Worm (Caenorhabditis elegans): Measurements from ENCODE around the gene F26D2.13.

Gene F26D2.13

DNA sequence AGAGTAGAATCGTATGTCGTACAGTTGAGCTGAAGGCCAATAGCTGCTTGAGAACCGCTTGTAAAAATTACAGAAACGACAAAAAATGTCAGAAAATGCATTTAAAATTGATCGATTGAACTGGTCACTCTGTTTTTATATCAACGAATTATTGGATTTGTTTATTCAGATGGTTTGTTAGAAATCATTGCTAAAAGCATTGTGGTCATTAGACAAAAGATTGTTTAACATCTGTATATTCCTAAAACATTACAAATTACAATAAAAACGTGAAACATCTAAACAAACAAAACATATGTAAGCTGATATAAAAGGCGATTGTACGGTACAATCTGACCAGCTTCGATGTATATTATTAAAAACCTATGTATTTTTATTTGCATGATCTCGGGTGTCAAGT is at the start of gene F26D2.13, which contains the start of gene F26D2.14:
Gene F26D2.13, minus strand, starts transcription at position 101 of the 400 bp plus-strand sequence.
Gene F26D2.14, plus strand, starts transcription at position 346 of the 400 bp plus-strand sequence.
- TF ChIP-seq W03F9.2 (tag; optimal IDR thresholded peaks at IDR 0.05) = no peak
- no peak for TF ChIP-seq dao-5 (tag; optimal IDR thresholded peaks at IDR 0.05)
- no peak for TF ChIP-seq him-1 (tag; optimal IDR thresholded peaks at IDR 0.05)

DNA sequence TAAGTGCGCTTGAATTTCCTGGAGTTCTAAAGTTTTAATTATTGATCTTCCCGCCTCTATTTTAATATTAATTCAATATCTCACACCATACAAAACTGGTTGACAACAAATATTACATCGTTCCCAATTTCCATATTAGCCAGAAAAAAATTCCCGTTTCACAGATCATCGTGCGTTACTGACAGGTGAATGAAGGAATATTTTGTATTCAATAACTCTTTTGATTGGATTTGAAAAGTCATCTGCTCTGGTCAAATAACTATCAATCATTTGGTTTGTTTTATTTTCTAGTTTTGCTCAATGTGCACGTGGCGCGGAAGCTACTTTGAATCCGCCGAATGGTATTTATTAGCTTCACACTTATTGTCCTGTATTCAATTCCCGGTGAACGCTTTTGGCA is 48.3 kb upstream of the F26D2.13 start, which contains the start of gene srh-139:
Gene srh-139, plus strand, starts transcription at position 301 of the 400 bp plus-strand sequence.
- no peak for TF ChIP-seq dao-5 (tag; optimal IDR thresholded peaks at IDR 0.05)

DNA sequence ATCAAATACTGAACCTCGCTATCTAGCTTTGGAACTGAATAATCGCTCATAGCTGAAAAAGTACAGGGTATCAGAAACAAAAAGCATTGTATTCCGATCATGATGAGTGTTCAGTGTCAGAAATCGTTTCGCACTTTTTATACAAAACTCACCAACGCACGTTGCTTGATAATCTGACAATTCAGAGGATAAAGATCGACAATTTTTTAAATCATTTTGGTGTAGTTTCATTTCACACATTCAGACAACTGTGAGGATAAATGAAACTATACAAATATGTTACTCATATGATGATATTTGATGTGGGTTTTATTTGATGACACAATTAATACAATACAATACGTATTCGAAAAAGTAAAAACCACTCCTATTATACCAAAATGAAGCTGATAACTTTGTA is 47.6 kb upstream of the F26D2.13 start, which contains the start of gene F57E7.2:
Gene F57E7.2, minus strand, starts transcription at position 101 of the 400 bp plus-strand sequence.
- TF ChIP-seq dao-5 (tag; optimal IDR thresholded peaks at IDR 0.05) = no peak
- no peak for TF ChIP-seq him-1 (tag; optimal IDR thresholded peaks at IDR 0.05)
- TF ChIP-seq W03F9.2 (tag; optimal IDR thresholded peaks at IDR 0.05) = no peak

DNA sequence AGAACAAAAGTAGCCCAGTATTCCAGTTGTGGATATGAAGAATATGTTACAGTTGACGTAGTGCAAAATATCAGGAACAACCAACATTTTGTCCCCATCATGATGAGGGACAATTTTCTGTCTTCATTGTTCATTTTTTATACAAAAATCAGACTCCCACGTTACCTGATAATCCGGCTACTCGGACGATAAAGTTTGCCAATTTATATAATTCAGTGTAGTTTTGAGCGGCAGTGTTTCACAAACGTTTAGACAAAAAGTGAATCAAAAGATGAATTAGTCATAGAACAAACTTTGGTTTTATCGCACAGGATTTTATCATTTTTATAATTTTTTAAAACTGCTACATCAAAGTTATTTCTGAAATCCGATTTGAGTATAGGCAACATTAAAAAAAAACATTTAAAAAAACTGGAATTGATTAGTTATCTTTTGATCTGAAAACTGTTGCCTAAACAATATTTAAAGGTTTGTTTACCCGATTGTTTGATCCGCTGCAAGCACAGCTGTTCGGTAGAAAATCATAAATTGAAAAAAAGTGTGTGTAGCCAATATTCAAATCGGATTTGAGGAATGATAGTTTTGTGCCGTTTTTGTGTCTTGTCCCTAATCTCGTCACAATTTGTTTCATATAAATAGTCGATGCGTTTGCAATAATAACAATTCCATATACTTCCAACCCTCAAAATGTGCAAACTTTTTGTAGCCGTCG is 45.7 kb upstream of the F26D2.13 start, which contains the start of the genes F57E7.4 and spig-6:
Gene F57E7.4, minus strand, starts transcription at position 101 of the 712 bp plus-strand sequence.
Gene spig-6, plus strand, starts transcription at position 662 of the 712 bp plus-strand sequence.
- TF ChIP-seq him-1 (tag; optimal IDR thresholded peaks at IDR 0.05) (no peak), W03F9.2 (tag; optimal IDR thresholded peaks at IDR 0.05) (no peak), dao-5 (tag; optimal IDR thresholded peaks at IDR 0.05) (no peak)

DNA sequence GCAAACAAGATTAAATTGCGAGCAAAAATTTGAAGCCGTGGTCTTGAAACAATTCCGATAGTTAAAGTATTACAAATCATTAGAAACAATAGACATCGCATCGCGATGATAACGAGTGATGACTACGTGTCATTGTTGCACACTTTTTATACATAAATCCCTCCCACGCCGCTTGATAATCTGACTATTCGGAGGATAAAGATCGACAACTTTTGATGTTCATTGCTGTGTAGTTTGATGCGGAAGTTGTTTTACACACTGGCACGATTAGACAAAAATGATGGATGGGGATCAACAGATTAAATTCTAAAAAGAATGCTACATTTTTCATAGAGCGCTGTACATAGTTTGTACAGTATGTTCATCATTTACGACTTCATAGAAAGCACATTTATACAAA is 43.9 kb upstream of the F26D2.13 start, which contains the start of gene T08G3.11:
Gene T08G3.11, minus strand, starts transcription at position 101 of the 400 bp plus-strand sequence.
- no peak for TF ChIP-seq W03F9.2 (tag; optimal IDR thresholded peaks at IDR 0.05)
- no peak for TF ChIP-seq him-1 (tag; optimal IDR thresholded peaks at IDR 0.05)
- TF ChIP-seq dao-5 (tag; optimal IDR thresholded peaks at IDR 0.05) = no peak

DNA sequence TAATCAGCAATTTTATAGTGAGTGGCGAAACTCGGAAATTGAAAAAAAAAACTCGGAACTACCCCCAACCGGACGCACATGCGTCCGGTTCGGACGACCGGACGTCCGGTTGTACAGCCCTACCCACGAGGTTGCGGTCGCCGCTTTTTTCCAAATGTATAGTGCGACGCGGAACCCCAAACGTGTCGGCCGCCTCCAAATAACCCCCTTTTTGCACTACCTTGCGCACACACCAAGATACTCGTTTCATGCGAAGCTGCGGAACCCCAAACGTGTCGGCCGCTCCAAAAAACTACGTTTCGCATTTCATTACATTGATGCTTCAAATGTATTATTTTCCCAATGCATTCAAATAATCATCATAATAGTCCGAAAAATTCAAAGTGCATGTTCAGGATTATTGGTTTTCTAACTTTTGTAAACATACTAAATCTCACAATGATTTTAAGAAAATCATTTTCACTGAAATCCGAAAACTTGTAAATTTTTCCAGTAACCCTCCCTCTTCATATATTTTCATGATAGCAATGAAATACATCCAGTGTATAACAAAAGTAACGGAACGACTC is 36.7 kb upstream of the F26D2.13 start, which contains the start of gene srw-35:
Gene srw-35, plus strand, starts transcription at position 519 of the 569 bp plus-strand sequence.
- no peak for TF ChIP-seq dao-5 (tag; optimal IDR thresholded peaks at IDR 0.05)
- TF ChIP-seq W03F9.2 (tag; optimal IDR thresholded peaks at IDR 0.05) = no peak
- no peak for TF ChIP-seq him-1 (tag; optimal IDR thresholded peaks at IDR 0.05)

DNA sequence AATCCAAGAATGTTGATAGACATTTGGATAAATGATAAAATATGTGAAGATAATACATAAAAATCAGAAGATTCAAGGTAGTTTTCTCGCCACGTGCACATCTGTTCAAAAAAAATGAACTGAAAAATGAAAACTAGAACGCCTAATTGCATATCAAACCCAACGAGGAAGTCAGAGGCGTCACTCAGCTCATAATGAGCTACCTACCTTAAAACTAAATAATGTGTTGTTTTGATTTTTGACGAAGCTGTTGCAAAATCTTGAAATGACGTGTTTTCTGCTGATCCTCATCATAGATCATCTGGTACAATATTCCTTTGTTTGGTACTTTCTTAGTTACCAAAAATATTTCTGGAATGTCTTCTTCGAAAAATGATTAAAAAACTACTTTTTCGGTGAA is 35.5 kb upstream of the F26D2.13 start, which contains the start of gene srh-138:
Gene srh-138, minus strand, starts transcription at position 101 of the 400 bp plus-strand sequence.
- no peak for TF ChIP-seq W03F9.2 (tag; optimal IDR thresholded peaks at IDR 0.05)
- no peak for TF ChIP-seq him-1 (tag; optimal IDR thresholded peaks at IDR 0.05)
- TF ChIP-seq dao-5 (tag; optimal IDR thresholded peaks at IDR 0.05) = no peak

DNA sequence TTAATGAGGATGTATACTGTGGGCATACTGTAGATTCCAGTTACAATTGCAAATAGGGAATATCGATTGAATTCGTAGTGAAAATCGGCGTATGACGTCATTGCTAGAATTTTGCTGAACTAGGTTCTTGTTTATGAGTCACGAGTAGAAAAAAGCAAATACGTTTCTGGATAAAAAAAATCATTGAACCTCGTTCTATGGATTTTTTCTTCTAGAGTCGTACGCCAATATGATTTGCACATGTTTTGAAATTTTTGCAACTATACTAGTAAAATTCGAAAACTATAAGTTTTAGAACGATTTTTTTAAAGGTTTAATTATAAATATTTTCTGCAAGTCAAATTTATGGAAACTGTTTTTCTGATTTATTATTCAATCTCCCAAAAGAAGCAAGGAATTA is 32.4 kb upstream of the F26D2.13 start, which contains the start of gene sru-44:
Gene sru-44, minus strand, starts transcription at position 101 of the 400 bp plus-strand sequence.
- no peak for TF ChIP-seq dao-5 (tag; optimal IDR thresholded peaks at IDR 0.05)
- TF ChIP-seq W03F9.2 (tag; optimal IDR thresholded peaks at IDR 0.05) = no peak
- no peak for TF ChIP-seq him-1 (tag; optimal IDR thresholded peaks at IDR 0.05)

DNA sequence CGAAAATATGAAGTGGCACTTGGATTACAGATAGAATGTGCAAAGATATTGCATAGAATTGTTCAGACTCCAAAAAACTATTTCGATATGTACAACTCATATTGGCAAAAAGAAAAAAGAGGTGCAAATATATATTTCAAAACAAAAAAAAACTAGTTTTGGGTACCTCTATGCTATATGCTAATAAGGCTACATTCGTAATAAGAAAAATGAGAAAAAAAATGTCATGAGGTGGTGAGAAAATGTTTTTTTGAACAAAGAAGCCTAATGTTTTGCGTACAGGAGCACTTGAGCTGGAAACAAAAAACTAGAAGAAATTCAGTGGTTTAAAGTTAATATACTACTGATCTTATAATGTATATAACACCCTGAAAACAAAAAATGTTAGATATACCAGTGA is 25.5 kb upstream of the F26D2.13 start, which contains the start of gene srh-142:
Gene srh-142, minus strand, starts transcription at position 101 of the 400 bp plus-strand sequence.
- no peak for TF ChIP-seq him-1 (tag; optimal IDR thresholded peaks at IDR 0.05)

DNA sequence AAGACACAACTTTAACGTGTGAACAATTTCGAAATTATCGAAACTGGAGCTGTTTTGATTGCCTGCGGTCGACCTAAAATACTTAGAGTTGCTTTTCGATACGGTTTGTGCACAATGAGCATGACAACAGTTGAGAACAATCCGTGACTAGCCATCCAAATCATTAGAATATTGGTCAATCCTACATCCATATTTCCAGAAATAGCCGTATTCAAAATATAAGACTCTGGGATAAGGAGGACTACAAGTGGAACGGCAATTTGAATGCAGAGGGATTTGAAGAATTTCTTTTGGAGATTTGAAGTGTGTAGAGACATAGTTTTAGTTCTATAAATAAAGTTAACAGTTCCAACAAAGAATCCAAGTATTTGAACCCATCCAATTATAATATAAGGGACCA is 24.0 kb upstream of the F26D2.13 start:
- TF ChIP-seq dao-5 (tag; optimal IDR thresholded peaks at IDR 0.05) (no peak), him-1 (tag; optimal IDR thresholded peaks at IDR 0.05) (no peak), W03F9.2 (tag; optimal IDR thresholded peaks at IDR 0.05) (no peak)

DNA sequence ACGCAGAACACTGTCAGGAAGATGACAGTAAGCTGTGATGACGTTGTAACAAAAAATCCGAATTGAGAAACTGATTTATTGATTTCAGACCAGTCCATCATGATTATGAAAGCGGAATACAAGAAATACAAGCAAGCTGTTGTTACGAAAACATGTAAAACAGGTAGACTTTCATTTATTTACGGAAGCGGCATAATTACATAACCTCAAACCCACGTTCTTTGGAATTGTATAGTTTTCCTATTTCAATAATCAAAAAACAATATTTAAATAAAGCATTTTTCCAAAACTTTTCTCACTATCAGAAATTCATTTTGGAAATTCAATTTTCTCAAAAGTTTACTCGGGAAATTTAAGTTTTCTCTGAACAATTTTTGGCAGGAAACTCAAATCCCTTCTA is 23.3 kb upstream of the F26D2.13 start, which contains the start of gene str-15:
Gene str-15, minus strand, starts transcription at position 101 of the 400 bp plus-strand sequence.
- no peak for TF ChIP-seq him-1 (tag; optimal IDR thresholded peaks at IDR 0.05)
- no peak for TF ChIP-seq W03F9.2 (tag; optimal IDR thresholded peaks at IDR 0.05)
- no peak for TF ChIP-seq dao-5 (tag; optimal IDR thresholded peaks at IDR 0.05)

DNA sequence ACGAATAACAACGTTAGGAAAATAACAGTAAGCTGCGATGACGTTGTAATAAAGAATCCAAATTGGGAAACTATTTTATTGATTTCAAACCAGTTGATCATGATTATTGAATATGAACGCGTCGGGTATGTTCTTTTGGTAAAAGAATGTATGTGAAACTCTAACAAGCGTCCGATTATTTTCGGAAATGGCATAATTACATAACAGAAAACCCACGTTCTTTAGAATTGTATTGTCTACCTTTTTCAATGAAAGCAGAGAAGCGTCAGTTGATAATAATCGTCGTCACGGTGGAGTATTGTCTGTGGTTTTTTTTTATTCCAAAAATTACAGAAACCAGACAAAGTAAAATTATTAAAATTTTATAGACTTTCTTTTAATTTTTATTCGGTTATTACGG is 19.7 kb upstream of the F26D2.13 start, which contains the start of gene str-14:
Gene str-14, minus strand, starts transcription at position 101 of the 400 bp plus-strand sequence.
- no peak for TF ChIP-seq W03F9.2 (tag; optimal IDR thresholded peaks at IDR 0.05)
- no peak for TF ChIP-seq dao-5 (tag; optimal IDR thresholded peaks at IDR 0.05)
- TF ChIP-seq him-1 (tag; optimal IDR thresholded peaks at IDR 0.05) = no peak

DNA sequence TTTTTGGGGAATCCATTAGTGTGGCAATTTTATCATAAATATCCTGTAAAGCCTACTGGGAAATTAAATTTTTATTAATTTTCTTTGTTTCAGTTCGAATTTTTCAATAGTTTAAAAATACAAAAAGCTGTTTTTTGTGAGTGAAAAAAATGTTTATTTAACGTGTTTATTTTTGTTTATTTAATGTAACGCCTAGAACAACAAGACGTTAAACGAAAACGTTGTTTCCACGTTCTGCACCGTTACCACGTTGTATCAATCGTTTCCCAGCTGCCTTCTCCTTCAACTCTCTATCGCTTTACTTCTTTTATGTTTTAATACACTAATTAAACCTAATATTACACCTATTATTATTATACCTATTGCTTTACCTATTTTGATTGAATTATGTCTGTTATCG is 12.3 kb upstream of the F26D2.13 start, which contains the start of gene T08G3.13:
Gene T08G3.13, plus strand, starts transcription at position 301 of the 400 bp plus-strand sequence.
- TF ChIP-seq W03F9.2 (tag; optimal IDR thresholded peaks at IDR 0.05) (no peak), dao-5 (tag; optimal IDR thresholded peaks at IDR 0.05) (no peak)

DNA sequence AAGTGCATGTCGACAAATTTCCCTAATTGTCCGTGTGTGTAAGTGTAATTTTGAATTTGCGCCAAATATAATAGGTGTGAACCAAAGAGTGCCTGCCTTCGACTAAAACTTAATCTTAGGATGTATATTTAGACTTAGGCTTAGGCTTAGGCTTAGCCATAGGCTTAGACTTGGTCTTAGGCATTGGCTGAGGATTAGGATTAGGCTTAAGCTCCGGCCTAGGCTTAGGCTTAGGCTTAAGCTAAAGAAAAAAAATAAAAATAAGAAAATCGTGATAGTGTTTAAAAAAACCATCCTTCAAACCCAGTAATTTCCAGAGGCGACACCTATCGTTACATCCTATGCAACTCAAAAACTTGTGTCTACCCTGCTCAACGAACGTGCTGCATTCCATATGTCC is 10.8 kb upstream of the F26D2.13 start:
- no peak for TF ChIP-seq dao-5 (tag; optimal IDR thresholded peaks at IDR 0.05)
- TF ChIP-seq him-1 (tag; optimal IDR thresholded peaks at IDR 0.05) = no peak
- TF ChIP-seq W03F9.2 (tag; optimal IDR thresholded peaks at IDR 0.05) = no peak

All from whole organism, L4/young adult.